Worm (Caenorhabditis elegans) whole organism, midembryonic: Measurements from ENCODE around the gene M02D8.5.
"Not testable (repeated sequence)": the region's sequence is repeated elsewhere in the genome, so short reads cannot be mapped to it uniquely, and the experiment has no call there.

Source experiments
- T22C8.4 ChIP-seq: fragments of 200-800 bp; sonication (Bioruptor generic); IDR thresholded peaks from 2 replicates; pipeline ENCODE4 v1.3.6; 2022; ENCODE audit warnings: missing genetic modification characterization, missing compliant biosample characterization
- cog-1 ChIP-seq: sonication (generic microtip); optimal IDR thresholded peaks from 2 replicates; lab custom pipeline; 2016; ENCODE audit warnings: missing genetic modification characterization, missing compliant biosample characterization
- flt-1 ChIP-seq: fragments of 200-800 bp; sonication (Bioruptor generic); IDR thresholded peaks from 2 replicates; pipeline ENCODE4 v1.3.6; 2022; ENCODE audit warnings: missing genetic modification characterization, missing compliant biosample characterization
- klf-2 ChIP-seq: fragments of 200-800 bp; sonication (Bioruptor generic); conservative IDR thresholded peaks from 2 replicates; pipeline ENCODE4 v1.3.6; 2022; ENCODE audit warnings: missing genetic modification reagents, missing genetic modification characterization, missing compliant biosample characterization
- med-1 ChIP-seq: sonication (generic microtip); optimal IDR thresholded peaks from 2 replicates; lab custom pipeline; 2017; ENCODE audit warnings: missing genetic modification characterization, mild to moderate bottlenecking, missing compliant biosample characterization, antibody characterized with exemption, missing genetic modification reagents; ENCODE audit not compliant: insufficient read depth
- ref-1 ChIP-seq: fragments of 200-800 bp; sonication (Bioruptor generic); conservative IDR thresholded peaks from 2 replicates; pipeline ENCODE4 v1.3.6; 2022; ENCODE audit warnings: missing genetic modification reagents, missing genetic modification characterization, missing compliant biosample characterization
- tab-1 ChIP-seq: fragments of 200-800 bp; sonication (Bioruptor generic); IDR thresholded peaks from 2 replicates; pipeline ENCODE4 v1.3.6; 2022; ENCODE audit warnings: missing genetic modification characterization, missing compliant biosample characterization
- ztf-23 ChIP-seq: fragments of 200-800 bp; sonication (Bioruptor generic); IDR thresholded peaks from 2 replicates; pipeline ENCODE4 v1.3.6; 2022; ENCODE audit warnings: missing genetic modification reagents, missing genetic modification characterization, missing compliant biosample characterization
- ztf-29 ChIP-seq: fragments of 200-800 bp; sonication (Bioruptor generic); IDR thresholded peaks from 2 replicates; pipeline ENCODE4 v1.3.6; 2022; ENCODE audit warnings: missing genetic modification reagents, missing genetic modification characterization, missing compliant biosample characterization

M02D8.5 gene

DNA sequence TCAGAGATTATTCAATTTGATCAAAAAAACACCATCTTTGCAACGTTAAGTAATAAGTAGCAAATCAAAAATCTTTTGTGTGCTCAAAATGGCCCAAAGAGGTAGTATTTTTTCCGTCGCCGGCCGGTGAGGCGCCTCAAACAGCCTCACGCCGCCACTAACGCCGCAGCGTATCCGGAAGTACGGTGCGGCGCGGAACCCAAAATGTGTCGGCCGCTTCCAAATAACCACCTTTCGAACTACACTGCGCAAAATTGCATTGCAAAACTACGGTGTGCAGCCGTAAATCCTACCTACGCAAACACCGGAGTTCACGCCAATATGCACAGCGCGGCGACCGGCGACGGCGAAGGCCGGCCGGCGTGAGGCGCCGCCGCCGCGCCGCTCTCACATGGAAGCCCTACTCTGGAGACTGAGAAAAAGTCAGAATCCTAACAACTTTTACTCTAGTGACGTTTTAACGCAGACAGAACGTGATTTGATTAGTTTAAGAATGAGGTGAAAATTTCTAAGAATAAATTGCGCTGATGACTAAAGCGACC, 19.7 kb downstream of the M02D8.5 start:
- TF ChIP-seq ztf-23 (GFP tag; lab: Robert Waterston, UW) (no peak), cog-1 (no peak)

DNA sequence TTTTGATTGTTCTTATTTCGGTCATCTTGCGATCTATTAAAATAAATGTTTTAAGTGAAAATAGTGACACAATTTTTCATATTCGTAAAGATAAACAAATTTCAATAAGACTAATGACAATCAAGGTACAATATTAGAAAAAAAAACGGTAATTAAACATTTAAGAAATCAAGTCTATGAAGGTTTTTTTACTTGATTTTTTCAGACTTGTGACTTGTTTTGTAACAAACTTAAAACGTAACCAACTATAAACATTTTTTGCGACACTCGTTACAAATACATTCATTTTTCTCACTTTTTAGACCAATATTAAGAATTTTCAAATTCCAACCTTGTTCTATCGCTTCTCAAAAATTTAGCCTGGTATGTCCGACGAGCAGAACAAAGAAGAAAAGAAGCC, 22.0 kb downstream of the M02D8.5 start, which contains the start of gene M02D8.2:
Gene M02D8.2 (plus strand): TSS at position 301 of the 400 bp plus-strand sequence.
- TF ChIP-seq T22C8.4 = no peak
- no peak for TF ChIP-seq flt-1 (GFP tag; lab: Robert Waterston, UW)
- no peak for TF ChIP-seq klf-2 (GFP tag; lab: Robert Waterston, UW)
- TF ChIP-seq cog-1 = no peak

DNA sequence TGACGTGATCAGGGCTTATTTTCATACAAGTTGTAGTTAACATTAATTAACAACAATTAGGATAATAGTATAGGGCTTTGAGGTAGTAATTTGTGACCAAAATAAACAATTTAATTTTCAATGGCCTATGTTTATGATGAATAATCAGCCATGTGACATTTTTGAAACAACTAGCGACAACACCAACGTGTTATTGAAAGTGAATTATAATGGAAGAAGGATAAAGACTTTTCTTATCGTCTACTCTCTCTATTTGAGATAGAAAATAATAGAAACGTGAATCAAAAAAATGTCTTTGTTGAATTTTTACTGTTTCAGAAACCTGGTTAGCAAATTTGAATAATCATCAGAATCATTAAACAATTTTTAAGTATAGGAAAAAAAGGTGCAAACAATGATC, 23.6 kb downstream of the M02D8.5 start:
- TF ChIP-seq cog-1 (no peak), klf-2 (GFP tag; lab: Robert Waterston, UW) (no peak), med-1 (GFP tag; lab: Kevin White, UChicago) (no peak), ref-1 (GFP tag; lab: Robert Waterston, UW) (no peak), ztf-29 (GFP tag; lab: Robert Waterston, UW) (no peak), T22C8.4 (no peak), flt-1 (GFP tag; lab: Robert Waterston, UW) (no peak), ztf-23 (GFP tag; lab: Robert Waterston, UW) (no peak), tab-1 (GFP tag; lab: Robert Waterston, UW) (no peak)

DNA sequence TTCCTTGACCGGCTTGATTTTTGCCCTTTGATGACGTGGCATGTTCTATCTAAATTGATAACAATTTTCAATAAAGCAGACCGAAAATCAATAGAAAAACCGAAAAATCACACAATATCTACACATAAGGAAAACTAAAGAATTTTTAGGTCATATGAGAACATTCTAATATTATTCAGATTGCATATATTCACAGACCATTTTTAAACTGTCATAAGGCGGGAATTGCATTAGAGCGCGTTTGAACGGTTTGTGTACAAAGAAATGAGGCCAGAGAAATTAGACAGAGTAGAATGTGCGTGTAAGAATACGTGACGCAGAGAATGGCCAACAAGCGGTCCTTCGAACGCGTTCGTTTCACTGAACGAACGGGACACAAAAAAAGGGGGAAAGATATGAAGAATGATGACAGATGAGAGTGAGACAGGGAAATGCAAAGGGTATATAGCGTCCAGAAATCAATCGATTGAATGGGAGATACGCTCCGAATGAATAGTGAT, 24.4 kb downstream of the M02D8.5 start, which contains the start of gene M02D8.3:
Gene M02D8.3 (minus strand): TSS at position 51 of the 500 bp plus-strand sequence.
- TF ChIP-seq ztf-23 (GFP tag; lab: Robert Waterston, UW) = no peak
- peak; percentile 14 for TF ChIP-seq cog-1

DNA sequence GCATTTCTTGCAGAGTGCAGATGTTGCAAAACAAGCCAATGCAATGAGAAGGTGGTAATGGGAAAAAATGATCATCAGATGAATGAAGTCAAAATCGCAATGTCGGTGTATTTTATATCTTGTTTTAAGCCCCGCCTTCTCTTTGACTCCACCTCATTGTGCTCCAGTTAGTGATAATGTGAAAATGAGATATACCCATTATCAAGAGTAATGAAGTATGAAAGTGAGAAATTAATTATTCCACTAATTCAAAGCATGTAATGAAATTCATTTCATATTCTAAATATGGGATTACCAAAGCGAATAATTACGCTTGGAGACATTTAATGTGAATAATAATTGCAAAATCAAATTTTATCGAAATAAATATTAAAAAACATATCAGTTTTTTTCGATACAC, 29.6 kb downstream of the M02D8.5 start, which contains the start of gene M02D8.6:
Gene M02D8.6 (minus strand): TSS at position 101 of the 400 bp plus-strand sequence.
- not testable (repeated sequence) for TF ChIP-seq ztf-23, flt-1, ref-1 (GFP tag; lab: Robert Waterston, UW)

DNA sequence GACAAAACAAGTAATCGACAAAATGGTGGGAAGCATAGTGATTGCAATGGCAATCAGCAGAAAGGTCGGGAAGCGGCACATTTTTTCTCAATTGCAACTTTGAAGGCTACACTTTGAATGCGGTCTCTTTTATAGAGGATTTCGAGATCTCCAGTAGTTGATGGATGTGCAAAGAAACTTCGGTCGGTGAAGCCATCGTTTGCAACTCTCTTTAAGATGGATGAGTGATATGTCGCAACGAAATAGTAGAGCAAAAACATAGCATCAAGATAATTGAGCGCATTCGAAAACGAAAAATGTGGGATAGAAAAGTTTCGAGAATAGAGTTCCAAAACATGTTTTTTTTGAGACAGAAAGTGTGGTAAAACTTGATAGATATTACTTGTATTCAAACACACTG, 34.1 kb downstream of the M02D8.5 start, which contains the start of gene EGAP4.1:
Gene EGAP4.1 (minus strand): TSS at position 101 of the 400 bp plus-strand sequence.
- TF ChIP-seq tab-1 (GFP tag; lab: Robert Waterston, UW) = no peak
- no peak for TF ChIP-seq klf-2 (GFP tag; lab: Robert Waterston, UW)
- no peak for TF ChIP-seq cog-1
- no peak for TF ChIP-seq ztf-29 (GFP tag; lab: Robert Waterston, UW)

DNA sequence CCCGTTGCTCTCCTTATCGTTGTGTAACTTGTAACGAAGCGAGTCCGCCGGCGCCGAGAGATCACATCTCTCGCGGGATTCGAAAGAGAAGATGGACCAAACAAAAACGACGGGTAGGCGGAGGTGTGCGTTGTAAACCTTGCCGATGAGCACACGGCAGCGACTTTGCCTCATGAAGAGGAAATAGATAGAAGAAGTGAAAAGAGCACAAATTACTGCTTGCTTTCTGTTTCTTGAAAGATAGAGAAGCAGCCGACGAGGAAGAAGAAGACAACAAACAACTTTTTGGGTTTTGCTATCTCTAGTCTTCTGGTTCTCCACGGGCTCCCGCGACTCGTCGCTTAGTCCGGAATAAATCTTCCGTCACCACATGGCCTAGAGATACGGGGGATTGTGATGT, 37.6 kb downstream of the M02D8.5 start:
- no peak for TF ChIP-seq ref-1 (GFP tag; lab: Robert Waterston, UW)
- TF ChIP-seq ztf-23 (GFP tag; lab: Robert Waterston, UW) = no peak
- peak; percentile 14 for TF ChIP-seq cog-1
- no peak for TF ChIP-seq klf-2 (GFP tag; lab: Robert Waterston, UW)

DNA sequence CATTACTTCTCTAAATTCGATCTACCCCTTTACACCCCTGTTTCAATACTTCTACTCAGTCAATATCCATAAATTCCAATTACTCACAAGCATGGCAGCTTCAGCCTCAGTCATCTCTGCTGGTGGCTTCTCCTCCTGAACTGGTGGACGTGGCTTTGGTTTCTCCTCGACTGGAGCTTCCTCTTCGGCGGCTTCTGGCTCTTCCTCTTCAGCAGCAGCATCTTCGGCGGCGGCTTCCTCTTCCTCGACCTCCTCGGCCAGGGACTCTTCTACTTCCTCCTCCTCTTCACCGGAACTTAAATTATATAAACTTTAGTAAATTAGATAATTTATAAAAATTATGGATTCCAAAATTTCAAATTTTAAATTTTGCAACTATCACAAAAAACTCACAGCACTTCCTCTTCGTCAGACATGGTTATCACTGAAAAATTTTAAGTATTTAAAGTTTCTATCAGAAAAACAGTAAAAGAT, 38.2 kb downstream of the M02D8.5 start, which contains the start of gene tnt-2:
Gene tnt-2 (minus strand): TSS at position 424 of the 474 bp plus-strand sequence.
- TF ChIP-seq ztf-29 (GFP tag; lab: Robert Waterston, UW) (no peak), klf-2 (GFP tag; lab: Robert Waterston, UW) (no peak), med-1 (GFP tag; lab: Kevin White, UChicago) (no peak)

DNA sequence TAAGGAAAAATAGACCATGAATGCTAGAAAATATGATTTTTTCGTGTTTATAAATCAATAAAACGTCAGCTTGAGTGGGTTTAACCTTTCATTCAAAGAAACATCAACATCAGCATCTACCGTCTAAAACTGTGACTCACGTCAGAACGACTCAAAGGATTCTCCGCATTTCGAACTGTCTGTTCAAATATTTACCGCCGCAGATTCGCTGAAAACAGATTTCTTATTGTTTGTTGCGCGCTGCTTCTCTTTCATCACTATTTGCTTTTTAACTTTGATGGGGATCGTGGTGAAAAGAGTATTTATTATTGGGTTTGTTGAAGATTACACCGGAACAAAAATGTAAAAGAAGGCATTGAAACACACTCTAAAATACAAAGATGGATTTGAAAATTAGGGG, 40.1 kb downstream of the M02D8.5 start:
- TF ChIP-seq flt-1 (GFP tag; lab: Robert Waterston, UW) = no peak
- no peak for TF ChIP-seq T22C8.4
- TF ChIP-seq klf-2 (GFP tag; lab: Robert Waterston, UW) = no peak
- TF ChIP-seq cog-1 = no peak
- no peak for TF ChIP-seq ref-1 (GFP tag; lab: Robert Waterston, UW)
- TF ChIP-seq ztf-23 (GFP tag; lab: Robert Waterston, UW) = no peak
- TF ChIP-seq med-1 (GFP tag; lab: Kevin White, UChicago) = no peak
- TF ChIP-seq tab-1 (GFP tag; lab: Robert Waterston, UW) = no peak

DNA sequence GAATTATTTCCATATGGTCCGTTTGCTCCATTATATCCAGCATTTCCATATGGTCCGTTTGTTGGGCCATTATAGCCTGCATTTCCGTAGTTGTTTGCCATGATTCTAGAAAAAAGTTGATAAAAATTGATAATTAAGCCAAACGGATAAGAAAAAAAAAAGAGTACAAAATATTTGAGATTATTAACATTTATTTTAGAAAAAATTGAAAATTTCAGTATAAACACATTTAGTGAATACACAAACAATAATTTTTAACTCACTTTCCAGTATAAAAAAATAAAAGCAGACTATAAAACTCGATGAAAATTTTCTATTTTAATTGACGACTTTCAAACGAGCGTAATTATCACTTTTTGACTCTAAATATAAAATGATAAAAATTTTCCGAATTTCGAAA, 40.7 kb downstream of the M02D8.5 start, which contains the start of gene F53A9.9:
Gene F53A9.9 (minus strand): TSS at position 101 of the 400 bp plus-strand sequence.
- TF ChIP-seq T22C8.4 (no peak), flt-1 (GFP tag; lab: Robert Waterston, UW) (no peak), klf-2 (GFP tag; lab: Robert Waterston, UW) (no peak), tab-1 (GFP tag; lab: Robert Waterston, UW) (no peak)

DNA sequence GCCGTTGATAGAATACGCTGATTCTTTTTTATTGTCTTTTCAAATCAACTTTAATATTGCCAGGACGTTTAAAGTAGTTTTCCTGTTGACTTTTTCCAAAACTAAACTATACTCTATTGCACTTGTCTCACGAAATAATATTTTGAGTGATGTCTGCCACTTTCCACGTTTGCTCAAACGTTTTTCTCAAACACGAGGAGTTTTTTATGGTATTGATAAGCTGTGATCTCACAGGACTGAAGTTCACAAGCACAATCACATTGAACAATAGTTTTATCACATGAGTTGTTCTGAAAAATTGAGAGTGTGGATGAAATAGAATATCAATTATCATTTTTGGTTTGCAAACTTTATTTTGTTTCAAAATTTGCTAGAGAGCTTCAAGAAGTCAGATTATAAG, 41.5 kb downstream of the M02D8.5 start:
- no peak for TF ChIP-seq T22C8.4
- TF ChIP-seq ztf-23 (GFP tag; lab: Robert Waterston, UW) = no peak
- TF ChIP-seq med-1 (GFP tag; lab: Kevin White, UChicago) = no peak
- no peak for TF ChIP-seq ref-1 (GFP tag; lab: Robert Waterston, UW)
- TF ChIP-seq klf-2 (GFP tag; lab: Robert Waterston, UW) = no peak
- TF ChIP-seq ztf-29 (GFP tag; lab: Robert Waterston, UW) = no peak
- TF ChIP-seq flt-1 (GFP tag; lab: Robert Waterston, UW) = no peak
- no peak for TF ChIP-seq cog-1
- no peak for TF ChIP-seq tab-1 (GFP tag; lab: Robert Waterston, UW)
